Fruit fly (Drosophila melanogaster) whole organism, wandering third instar larva: Measurements from ENCODE around the gene mew.

ENCODE experiments used
- Abd-B ChIP-seq: fragments of >200 bp; optimal IDR thresholded peaks from 2 replicates; lab custom pipeline; 2017; ENCODE audit warnings: missing biosample characterization, missing genetic modification characterization
- CrebA ChIP-seq: fragments of 200-800 bp; sonication (Bioruptor generic); optimal IDR thresholded peaks from 2 replicates; lab custom pipeline; 2016; ENCODE audit warnings: missing biosample characterization, mild to moderate bottlenecking, missing genetic modification characterization, borderline replicate concordance
- Jra ChIP-seq: sonication (Bioruptor generic); optimal IDR thresholded peaks from 2 replicates; lab custom pipeline; 2016; ENCODE audit warnings: missing biosample characterization, missing genetic modification characterization
- Myc ChIP-seq: fragments of >200 bp; optimal IDR thresholded peaks from 2 replicates; lab custom pipeline; 2017
- OdsH ChIP-seq: fragments of 200-800 bp; sonication (Bioruptor generic); optimal IDR thresholded peaks from 2 replicates; lab custom pipeline; 2016; ENCODE audit warnings: missing biosample characterization, mild to moderate bottlenecking, missing genetic modification characterization
- Vsx2 ChIP-seq: fragments of 200-300, 225-300 bp; sonication (Bioruptor generic); optimal IDR thresholded peaks from 2 replicates; lab custom pipeline; 2018; ENCODE audit warnings: missing biosample characterization, missing genetic modification characterization; ENCODE audit not compliant: partially characterized antibody
- dsf ChIP-seq: sonication (Bioruptor generic); optimal IDR thresholded peaks from 2 replicates; lab custom pipeline; 2016; ENCODE audit warnings: missing biosample characterization, missing genetic modification characterization, borderline replicate concordance
- foxo ChIP-seq, 2 experiments: fragments of 200-800 bp; sonication (Bioruptor generic); optimal IDR thresholded peaks; 2 replicates in 1 of 2; 3 replicates in 1 of 2; lab custom pipeline; 2016 to 2017; ENCODE audit warnings: missing biosample characterization in 2 of 2, missing genetic modification characterization in 2 of 2
- h ChIP-seq: fragments of 200-800 bp; sonication (Bioruptor generic); optimal IDR thresholded peaks from 3 replicates; lab custom pipeline; 2016; ENCODE audit warnings: missing biosample characterization, mild to moderate bottlenecking, missing genetic modification characterization
- psq ChIP-seq: fragments of 200-800 bp; sonication (Bioruptor generic); optimal IDR thresholded peaks from 3 replicates; lab custom pipeline; 2017; ENCODE audit warnings: missing biosample characterization, mild to moderate bottlenecking, missing genetic modification characterization, moderate library complexity
- tai ChIP-seq: sonication (Bioruptor generic); optimal IDR thresholded peaks from 2 replicates; lab custom pipeline; 2016; ENCODE audit warnings: missing biosample characterization, missing genetic modification characterization
- woc ChIP-seq: sonication (Bioruptor generic); optimal IDR thresholded peaks from 2 replicates; lab custom pipeline; 2016; ENCODE audit warnings: missing biosample characterization, mild to moderate bottlenecking, missing genetic modification characterization

dm6 chrX:13189032-13189431 is 69.3 kb downstream of the mew start, which contains the start of gene Lgr4:
- TF ChIP-seq Vsx2 (GFP tag; lab: Kevin White, UChicago) (no peak), Abd-B (GFP tag; lab: Kevin White, UChicago) (no peak), psq (GFP tag; lab: Kevin White, UChicago) (no peak), foxo (GFP tag; optimal IDR thresholded peaks at IDR 0.05; lab: Kevin White, UChicago) (no peak), Jra (GFP tag; lab: Kevin White, UChicago) (no peak), tai (GFP tag; lab: Kevin White, UChicago) (no peak), woc (GFP tag; lab: Kevin White, UChicago) (no peak), OdsH (GFP tag; lab: Kevin White, UChicago) (no peak), CrebA (GFP tag; lab: Kevin White, UChicago) (no peak), dsf (GFP tag; lab: Kevin White, UChicago) (no peak), Myc (lab: Kevin White, UChicago) (no peak), h (no peak)
